Fruit fly (Drosophila melanogaster) whole organism, embryonic: ENCODE data around the gene CG43675.

ENCODE experiments used
- Atf6 ChIP-seq: fragments of 200-800 bp; sonication (Bioruptor generic); IDR thresholded peaks from 2 replicates; pipeline ENCODE4 v1.3.6; 2022; ENCODE audit warnings: missing biosample characterization, missing genetic modification characterization
- CG10267 ChIP-seq: fragments of 200-800 bp; sonication (Bioruptor generic); optimal IDR thresholded peaks from 2 replicates; lab custom pipeline; 2018; ENCODE audit warnings: missing biosample characterization, mild to moderate bottlenecking, missing genetic modification characterization, moderate library complexity
- CG12299 ChIP-seq: fragments of 200-800 bp; sonication (Bioruptor generic); optimal IDR thresholded peaks from 2 replicates; lab custom pipeline; 2018; ENCODE audit warnings: missing biosample characterization, mild to moderate bottlenecking, missing genetic modification characterization
- CG14860 ChIP-seq: fragments of 200-800 bp; sonication (Bioruptor generic); IDR thresholded peaks from 3 replicates; pipeline ENCODE4 v1.3.6; 2022; ENCODE audit warnings: missing biosample characterization, missing genetic modification characterization; ENCODE audit not compliant: partially characterized antibody
- CG15269 ChIP-seq: fragments of 200-800 bp; sonication (Bioruptor generic); optimal IDR thresholded peaks from 2 replicates; lab custom pipeline; 2018; ENCODE audit warnings: missing biosample characterization, mild to moderate bottlenecking, missing genetic modification characterization, moderate library complexity
- CG16813 ChIP-seq: fragments of 200-800 bp; sonication (Bioruptor generic); IDR thresholded peaks from 3 replicates; pipeline ENCODE4 v1.3.6; 2022; ENCODE audit warnings: missing biosample characterization, missing genetic modification characterization; ENCODE audit not compliant: partially characterized antibody
- CG17568 ChIP-seq: fragments of 200-800 bp; sonication (Bioruptor generic); optimal IDR thresholded peaks from 2 replicates; lab custom pipeline; 2018; ENCODE audit warnings: missing biosample characterization, mild to moderate bottlenecking, missing genetic modification characterization, moderate library complexity
- CG17802 ChIP-seq: fragments of 200-800 bp; sonication (Bioruptor generic); optimal IDR thresholded peaks from 2 replicates; lab custom pipeline; 2018; ENCODE audit warnings: missing biosample characterization, mild to moderate bottlenecking, missing genetic modification characterization, moderate library complexity
- CG1832 ChIP-seq: fragments of 200-800 bp; sonication (Bioruptor generic); optimal IDR thresholded peaks from 2 replicates; lab custom pipeline; 2017; ENCODE audit warnings: missing biosample characterization, mild to moderate bottlenecking, missing genetic modification characterization, inconsistent platforms
- CG2202 ChIP-seq: fragments of 200-800 bp; sonication (Bioruptor generic); optimal IDR thresholded peaks from 2 replicates; lab custom pipeline; 2018; ENCODE audit warnings: missing biosample characterization, mild to moderate bottlenecking, missing genetic modification characterization
- CG42726 ChIP-seq: fragments of 200-800 bp; sonication (Bioruptor generic); IDR thresholded peaks from 2 replicates; pipeline ENCODE4 v1.3.6; 2022; ENCODE audit warnings: missing biosample characterization, missing genetic modification characterization; ENCODE audit not compliant: partially characterized antibody
- CG6791 ChIP-seq: fragments of 200-800 bp; sonication (Bioruptor generic); IDR thresholded peaks from 3 replicates; pipeline ENCODE4 v1.3.6; 2022; ENCODE audit warnings: missing biosample characterization, missing genetic modification characterization; ENCODE audit not compliant: partially characterized antibody
- CG8765 ChIP-seq: fragments of 200-800 bp; sonication (Bioruptor generic); IDR thresholded peaks from 2 replicates; pipeline ENCODE4 v1.3.6; 2022; ENCODE audit warnings: missing biosample characterization, missing genetic modification characterization
- CG8944 ChIP-seq: fragments of 200-800 bp; sonication (Bioruptor generic); optimal IDR thresholded peaks from 3 replicates; lab custom pipeline; 2016; ENCODE audit warnings: missing biosample characterization, missing genetic modification characterization
- CG9932 ChIP-seq: fragments of 200-800 bp; sonication (Bioruptor generic); IDR thresholded peaks from 2 replicates; pipeline ENCODE4 v1.3.6; 2022; ENCODE audit warnings: missing biosample characterization, missing genetic modification characterization
- Dbx ChIP-seq: fragments of 200-800 bp; sonication (Bioruptor generic); IDR thresholded peaks from 3 replicates; pipeline ENCODE4 v1.3.6; 2022; ENCODE audit warnings: missing biosample characterization, missing genetic modification characterization
- Drgx ChIP-seq: fragments of 200-800 bp; sonication (Bioruptor generic); IDR thresholded peaks from 2 replicates; pipeline ENCODE4 v1.3.6; 2022; ENCODE audit warnings: missing biosample characterization, missing genetic modification characterization
- H15 ChIP-seq: fragments of 200-800 bp; sonication (Bioruptor generic); IDR thresholded peaks from 3 replicates; pipeline ENCODE4 v1.3.6; 2022; ENCODE audit warnings: missing biosample characterization, missing genetic modification characterization
- Hr51 ChIP-seq, 2 experiments: fragments of 200-800 bp; sonication (Bioruptor generic); optimal IDR thresholded peaks; 2 replicates in 1 of 2; 3 replicates in 1 of 2; lab custom pipeline; 2016 to 2018; ENCODE audit warnings: missing biosample characterization in 2 of 2, missing genetic modification characterization in 2 of 2, mild to moderate bottlenecking in 1 of 2, moderate library complexity in 1 of 2
- Mad ChIP-seq: fragments of 200-800 bp; sonication (Bioruptor generic); optimal IDR thresholded peaks from 2 replicates; lab custom pipeline; 2016; ENCODE audit warnings: missing biosample characterization, missing genetic modification characterization
- Myb ChIP-seq: fragments of 200-800 bp; sonication (Bioruptor generic); optimal IDR thresholded peaks from 2 replicates; lab custom pipeline; 2016; ENCODE audit warnings: missing biosample characterization, missing genetic modification characterization
- NFAT ChIP-seq: fragments of 200-800 bp; sonication (Bioruptor generic); IDR thresholded peaks from 2 replicates; pipeline ENCODE4 v1.3.6; 2022; ENCODE audit warnings: missing biosample characterization, missing genetic modification characterization
- Taf1 ChIP-seq: fragments of 200-800 bp; sonication (Bioruptor generic); IDR thresholded peaks from 2 replicates; pipeline ENCODE4 v1.3.6; 2022; ENCODE audit warnings: missing biosample characterization, missing genetic modification characterization
- bcd ChIP-seq: fragments of 200-800 bp; sonication (Bioruptor generic); optimal IDR thresholded peaks from 2 replicates; lab custom pipeline; 2017; ENCODE audit warnings: missing biosample characterization, mild to moderate bottlenecking, missing genetic modification characterization
- bowl ChIP-seq: fragments of 200-800 bp; sonication (Bioruptor generic); IDR thresholded peaks from 2 replicates; pipeline ENCODE4 v1.3.6; 2022; ENCODE audit warnings: missing biosample characterization, missing genetic modification characterization
- chm ChIP-seq: fragments of 200-800 bp; sonication (Bioruptor generic); IDR thresholded peaks from 2 replicates; pipeline ENCODE4 v1.3.6; 2022; ENCODE audit warnings: missing biosample characterization, missing genetic modification characterization
- ci ChIP-seq: fragments of 200-800 bp; sonication (Bioruptor generic); IDR thresholded peaks from 3 replicates; pipeline ENCODE4 v1.3.6; 2022; ENCODE audit warnings: missing biosample characterization, missing genetic modification characterization
- crol ChIP-seq: fragments of 200-800 bp; sonication (Bioruptor generic); IDR thresholded peaks from 2 replicates; pipeline ENCODE4 v1.3.6; 2022; ENCODE audit warnings: missing biosample characterization, missing genetic modification characterization
- exex ChIP-seq: fragments of 200-800 bp; sonication (Bioruptor generic); optimal IDR thresholded peaks from 4 replicates; lab custom pipeline; 2018; ENCODE audit warnings: missing biosample characterization, mild to moderate bottlenecking, missing genetic modification characterization, moderate library complexity
- eyg ChIP-seq: fragments of 200-800 bp; sonication (Bioruptor generic); optimal IDR thresholded peaks from 3 replicates; lab custom pipeline; 2016; ENCODE audit warnings: missing biosample characterization, missing genetic modification characterization
- fd102C ChIP-seq: fragments of 200-800 bp; sonication (Bioruptor generic); optimal IDR thresholded peaks from 2 replicates; lab custom pipeline; 2018; ENCODE audit warnings: missing biosample characterization, mild to moderate bottlenecking, missing genetic modification characterization, moderate library complexity
- gcm ChIP-seq: fragments of 200-800 bp; sonication (Bioruptor generic); optimal IDR thresholded peaks from 2 replicates; lab custom pipeline; 2019; ENCODE audit warnings: missing biosample characterization, mild to moderate bottlenecking, missing genetic modification characterization, moderate library complexity
- gsb ChIP-seq: fragments of 200-800 bp; sonication (Bioruptor generic); IDR thresholded peaks from 2 replicates; pipeline ENCODE4 v1.3.6; 2022; ENCODE audit warnings: missing biosample characterization, missing genetic modification characterization
- hkb ChIP-seq, 2 experiments: fragments of 200-800 bp in 1 of 2; fragments of >200 bp in 1 of 2; sonication (Bioruptor generic) in 1 of 2; IDR thresholded peaks in 1 of 2; optimal IDR thresholded peaks in 1 of 2; 2 replicates each; pipeline versions ENCODE4 v1.3.6 to Lab custom; 2017 to 2022; ENCODE audit warnings: missing biosample characterization in 1 of 2, missing genetic modification characterization in 1 of 2
- insv ChIP-seq, 2 experiments: fragments of 200-800 bp; sonication (Bioruptor generic); optimal IDR thresholded peaks; 3 replicates each; lab custom pipeline; 2016 to 2018; ENCODE audit warnings: missing biosample characterization in 2 of 2, missing genetic modification characterization in 2 of 2
- jigr1 ChIP-seq: fragments of 200-800 bp; sonication (Bioruptor generic); IDR thresholded peaks from 3 replicates; pipeline ENCODE4 v1.3.6; 2022; ENCODE audit warnings: missing biosample characterization, missing genetic modification characterization
- kay ChIP-seq: fragments of 200-800 bp; sonication (Bioruptor generic); optimal IDR thresholded peaks from 2 replicates; lab custom pipeline; 2016; ENCODE audit warnings: missing biosample characterization, missing genetic modification characterization
- ranshi ChIP-seq: fragments of 200-800 bp; sonication (Bioruptor generic); IDR thresholded peaks from 2 replicates; pipeline ENCODE4 v1.3.6; 2022; ENCODE audit warnings: missing biosample characterization, missing genetic modification characterization
- run ChIP-seq: fragments of 200-800 bp; sonication (Bioruptor generic); optimal IDR thresholded peaks from 3 replicates; lab custom pipeline; 2018; ENCODE audit warnings: missing biosample characterization, mild to moderate bottlenecking, missing genetic modification characterization
- sd ChIP-seq: fragments of 200-800 bp; sonication (Bioruptor generic); optimal IDR thresholded peaks from 3 replicates; lab custom pipeline; 2018; ENCODE audit warnings: missing biosample characterization, mild to moderate bottlenecking, missing genetic modification characterization, moderate library complexity
- sisA ChIP-seq: fragments of 200-800 bp; sonication (Bioruptor generic); IDR thresholded peaks from 2 replicates; pipeline ENCODE4 v1.3.6; 2022; ENCODE audit warnings: missing biosample characterization, missing genetic modification characterization
- stc ChIP-seq: fragments of 200-800 bp; sonication (Bioruptor generic); IDR thresholded peaks from 2 replicates; pipeline ENCODE4 v1.3.6; 2022; ENCODE audit warnings: missing biosample characterization, missing genetic modification characterization
- tin ChIP-seq: fragments of 200-800 bp; sonication (Bioruptor generic); optimal IDR thresholded peaks from 3 replicates; lab custom pipeline; 2016; ENCODE audit warnings: missing biosample characterization, missing genetic modification characterization
- tll ChIP-seq, 2 experiments: fragments of 200-800 bp in 1 of 2; fragments of >200 bp in 1 of 2; sonication (Bioruptor generic) in 1 of 2; optimal IDR thresholded peaks; 2 replicates each; lab custom pipeline; 2017 to 2019; ENCODE audit warnings: missing biosample characterization in 2 of 2, missing genetic modification characterization in 2 of 2, mild to moderate bottlenecking in 1 of 2, moderate library complexity in 1 of 2
- trh ChIP-seq: fragments of 200-800 bp; sonication (Bioruptor generic); optimal IDR thresholded peaks from 2 replicates; lab custom pipeline; 2016; ENCODE audit warnings: missing biosample characterization, missing genetic modification characterization
- unpg ChIP-seq: fragments of 200-800 bp; sonication (Bioruptor generic); optimal IDR thresholded peaks from 3 replicates; lab custom pipeline; 2018; ENCODE audit warnings: missing biosample characterization, mild to moderate bottlenecking, missing genetic modification characterization, moderate library complexity
- z ChIP-seq: fragments of 200-800 bp; sonication (Bioruptor generic); IDR thresholded peaks from 3 replicates; pipeline ENCODE4 v1.3.6; 2022; ENCODE audit warnings: missing biosample characterization, missing genetic modification characterization
- zf30C ChIP-seq: fragments of 200-800 bp; sonication (Bioruptor generic); optimal IDR thresholded peaks from 3 replicates; lab custom pipeline; 2018; ENCODE audit warnings: missing biosample characterization, mild to moderate bottlenecking, missing genetic modification characterization

Gene CG43675

dm6 chr3R:9394385-9395042 is 39.2 kb downstream of the CG43675 start, which contains the start of gene FER (continued):
- TF ChIP-seq sisA (no peak), CG6791 (GFP tag; lab: Robert Waterston, UW) (peak; percentile 53; the same call in 2 of the 3 replicates), CG12299 (tag; lab: Kevin White, UChicago) (peak; percentile 38), bcd (GFP tag; lab: Kevin White, UChicago) (no peak), Myb (no peak), run (tag; lab: Kevin White, UChicago) (no peak), CG2202 (no peak), Drgx (GFP tag; lab: Robert Waterston, UW) (peak; percentile 35; the same call in 1 of the 2 replicates), unpg (GFP tag; lab: Kevin White, UChicago) (no peak), CG17802 (tag; lab: Kevin White, UChicago) (no peak), tll (GFP tag; optimal IDR thresholded peaks at IDR 0.05; lab: Kevin White, UChicago) (peak in 1 of 2 experiments; percentile 50), Taf1 (GFP tag; lab: Robert Waterston, UW) (no peak), kay (GFP tag; lab: Kevin White, UChicago) (no peak), trh (GFP tag; lab: Kevin White, UChicago) (no peak), chm (GFP tag; lab: Robert Waterston, UW) (peak; percentile 85), CG42726 (GFP tag; lab: Robert Waterston, UW) (peak; percentile 82; the same call in 1 of the 2 replicates), CG15269 (tag; lab: Kevin White, UChicago) (peak; percentile 27), sd (tag; lab: Kevin White, UChicago) (peak; percentile 34), hkb (optimal IDR thresholded peaks at IDR 0.05; lab: Kevin White, UChicago) (no peak), hkb (GFP tag; IDR thresholded peaks at IDR 0.05; lab: Robert Waterston, UW) (peak; percentile 47), Hr51 (GFP tag; optimal IDR thresholded peaks at IDR 0.05; lab: Kevin White, UChicago) (peak in 1 of 2 experiments; percentile 24), NFAT (GFP tag; lab: Robert Waterston, UW) (peak; percentile 68), exex (no peak), fd102C (no peak), CG9932 (GFP tag; lab: Robert Waterston, UW) (peak; percentile 32; the same call in 1 of the 2 replicates), Dbx (GFP tag; lab: Robert Waterston, UW) (peak; percentile 78; the same call in 2 of the 3 replicates), zf30C (GFP tag; lab: Kevin White, UChicago) (peak; percentile 86), CG10267 (peak; percentile 24), CG17568 (GFP tag; lab: Kevin White, UChicago) (peak; percentile 35), z (GFP tag; lab: Robert Waterston, UW) (peak; percentile 99), CG8944 (GFP tag; lab: Kevin White, UChicago) (peak; percentile 21), ci (GFP tag; lab: Robert Waterston, UW) (peak; percentile 85), CG1832 (GFP tag; lab: Kevin White, UChicago) (peak; percentile 78), CG16813 (peak; percentile 22; the same call in 1 of the 3 replicates), crol (GFP tag; lab: Robert Waterston, UW) (no peak), ranshi (GFP tag; lab: Robert Waterston, UW) (peak; percentile 8; the same call in 1 of the 2 replicates), jigr1 (GFP tag; lab: Robert Waterston, UW) (no peak), Mad (GFP tag; lab: Kevin White, UChicago) (no peak), insv (GFP tag; optimal IDR thresholded peaks at IDR 0.05; lab: Kevin White, UChicago) (peak in 1 of 2 experiments; percentile 47), tin (GFP tag; lab: Kevin White, UChicago) (no peak), CG14860 (GFP tag; lab: Robert Waterston, UW) (no peak), Atf6 (peak; percentile 46), CG8765 (GFP tag; lab: Robert Waterston, UW) (no peak), gcm (GFP tag; lab: Kevin White, UChicago) (peak; percentile 30), H15 (GFP tag; lab: Robert Waterston, UW) (no peak), stc (GFP tag; lab: Robert Waterston, UW) (peak; percentile 46; the same call in 1 of the 2 replicates), eyg (GFP tag; lab: Kevin White, UChicago) (no peak), bowl (GFP tag; lab: Robert Waterston, UW) (0 out of 2 replicates have a peak, but pooled peaks have one; percentile 22), gsb (GFP tag; lab: Robert Waterston, UW) (no peak)
